1 fruit fly cellular context compared by ENCODE assay signal in the genomic region with DNA sequence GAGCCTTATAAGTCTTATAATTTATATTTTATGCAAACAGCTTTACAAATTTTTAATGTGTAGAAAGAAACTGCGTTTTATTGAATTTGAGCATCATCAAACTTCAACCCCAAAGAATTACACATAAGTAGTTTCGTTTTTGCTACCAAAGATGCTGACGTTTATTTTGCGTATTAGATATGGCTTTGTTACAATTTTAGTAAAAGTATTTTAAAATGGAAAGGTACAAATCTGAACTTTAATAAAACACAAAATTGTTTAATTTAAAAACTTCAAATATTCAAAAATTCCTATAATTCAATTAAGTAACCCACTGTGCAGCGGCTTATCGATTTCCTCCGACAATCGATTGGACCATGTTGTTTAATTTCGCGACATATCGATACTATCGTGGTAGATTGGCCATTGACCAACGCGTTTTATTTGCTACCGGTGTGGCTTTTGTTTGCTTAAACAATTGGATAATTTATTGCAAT.
TF ChIP-seq lines count a peak whose summit lies in the region.

A gene (plus strand): TSS at position 382 of the 476 bp plus-strand sequence.

TF ChIP-seq in whole organism, embryonic, 481 proteins besides CTCF, POLR2A, EP300 and RAD21 (continued from another document):
- TF ChIP-seq CG11456 (GFP tag; IDR thresholded peaks at IDR 0.05; lab: Robert Waterston, UW) (peak; percentile 72; the same call in 2 of the 3 replicates), tup (GFP tag; optimal IDR thresholded peaks at IDR 0.05; lab: Kevin White, UChicago) (peak; percentile 16), al (GFP tag; IDR thresholded peaks at IDR 0.05; lab: Robert Waterston, UW) (peak; percentile 19; the same call in 1 of the 2 replicates), hth (optimal IDR thresholded peaks at IDR 0.05; lab: Kevin White, UChicago) (no peak), CG9876 (GFP tag; optimal IDR thresholded peaks at IDR 0.05; lab: Kevin White, UChicago) (no peak), CG9817 (tag; optimal IDR thresholded peaks at IDR 0.05; lab: Kevin White, UChicago) (peak; percentile 59), CG8290 (GFP tag; optimal IDR thresholded peaks at IDR 0.05; lab: Kevin White, UChicago) (peak; percentile 67), CG8290 (tag; optimal IDR thresholded peaks at IDR 0.05; lab: Kevin White, UChicago) (peak in 1 of 2 experiments; percentile 61), kay (GFP tag; optimal IDR thresholded peaks at IDR 0.05; lab: Kevin White, UChicago) (peak; percentile 56)
TF ChIP-seq in whole organism, embryonic: peak in this region for 329.
